Worm (Caenorhabditis elegans) whole organism, young adult: ENCODE results near the gene his-6.

Experiments used
- D2030.7 ChIP-seq: fragments of 200-800 bp; sonication (Bioruptor generic); IDR thresholded peaks from 2 replicates; pipeline ENCODE4 v1.3.6; 2022; ENCODE audit warnings: missing genetic modification reagents, missing genetic modification characterization, missing compliant biosample characterization
- F23B12.7 ChIP-seq: sonication (generic microtip); optimal IDR thresholded peaks from 2 replicates; lab custom pipeline; 2017; ENCODE audit warnings: missing genetic modification characterization, mild to moderate bottlenecking, missing compliant biosample characterization, antibody characterized with exemption, moderate library complexity; ENCODE audit not compliant: insufficient read depth
- F33H1.4 ChIP-seq: fragments of 200-800 bp; sonication (Bioruptor generic); IDR thresholded peaks from 2 replicates; pipeline ENCODE4 v1.3.6; 2022; ENCODE audit warnings: missing genetic modification reagents, missing genetic modification characterization, missing compliant biosample characterization
- F37B4.10 ChIP-seq: fragments of 200-800 bp; sonication (Bioruptor generic); IDR thresholded peaks from 2 replicates; pipeline ENCODE4 v1.3.6; 2022; ENCODE audit warnings: missing genetic modification characterization, missing compliant biosample characterization
- F49E8.2 ChIP-seq: sonication (generic microtip); optimal IDR thresholded peaks from 3 replicates; lab custom pipeline; 2017; ENCODE audit warnings: missing genetic modification characterization, mild to moderate bottlenecking, missing compliant biosample characterization, antibody characterized with exemption, moderate library complexity; ENCODE audit not compliant: insufficient read depth
- F52B5.7 ChIP-seq: sonication (generic microtip); optimal IDR thresholded peaks from 2 replicates; lab custom pipeline; 2016; ENCODE audit warnings: mild to moderate bottlenecking, missing genetic modification characterization, missing compliant biosample characterization
- F57C9.4 ChIP-seq: sonication (generic microtip); optimal IDR thresholded peaks from 2 replicates; lab custom pipeline; 2017; ENCODE audit warnings: mild to moderate bottlenecking, missing genetic modification characterization, missing compliant biosample characterization
- Y67H2A.10 ChIP-seq: fragments of 200-800 bp; sonication (Bioruptor generic); conservative IDR thresholded peaks from 2 replicates; pipeline ENCODE4 v1.3.6; 2022; ENCODE audit warnings: missing genetic modification reagents, missing genetic modification characterization, missing compliant biosample characterization
- Y95B8A.8 ChIP-seq: fragments of 200-800 bp; sonication (Bioruptor generic); IDR thresholded peaks from 2 replicates; pipeline ENCODE4 v1.3.6; 2022; ENCODE audit warnings: missing genetic modification reagents, missing genetic modification characterization, missing compliant biosample characterization
- ZK185.1 ChIP-seq: sonication (generic microtip); optimal IDR thresholded peaks from 2 replicates; lab custom pipeline; 2016; ENCODE audit warnings: mild to moderate bottlenecking, missing genetic modification characterization, missing compliant biosample characterization; ENCODE audit not compliant: poor library complexity, severe bottlenecking
- attf-6 ChIP-seq: fragments of 200-800 bp; sonication (Bioruptor generic); IDR thresholded peaks from 2 replicates; pipeline ENCODE4 v1.3.6; 2022; ENCODE audit warnings: missing genetic modification reagents, missing genetic modification characterization, missing compliant biosample characterization
- cebp-1 ChIP-seq, 2 experiments: fragments of 200-800 bp in 1 of 2; sonication (Bioruptor generic) in 1 of 2; sonication (generic microtip) in 1 of 2; IDR thresholded peaks in 1 of 2; optimal IDR thresholded peaks in 1 of 2; 2 replicates each; pipeline versions ENCODE4 v1.3.6 to Lab custom; 2017 to 2022; ENCODE audit warnings: missing compliant biosample characterization in 2 of 2, missing genetic modification characterization in 2 of 2, mild to moderate bottlenecking in 1 of 2, missing genetic modification reagents in 1 of 2, moderate library complexity in 1 of 2
- chd-7 ChIP-seq: sonication (generic microtip); optimal IDR thresholded peaks from 2 replicates; lab custom pipeline; 2016; ENCODE audit warnings: mild to moderate bottlenecking, missing genetic modification characterization, moderate library complexity, missing compliant biosample characterization
- dpff-1 ChIP-seq: sonication (generic microtip); optimal IDR thresholded peaks from 2 replicates; lab custom pipeline; 2017; ENCODE audit warnings: mild to moderate bottlenecking, missing genetic modification characterization, missing compliant biosample characterization
- egl-44 ChIP-seq: fragments of 200-800 bp; sonication (Bioruptor generic); IDR thresholded peaks from 2 replicates; pipeline ENCODE4 v1.3.6; 2022; ENCODE audit warnings: missing genetic modification reagents, missing genetic modification characterization, missing compliant biosample characterization
- ekl-4 ChIP-seq: fragments of 200-800 bp; sonication (Bioruptor generic); IDR thresholded peaks from 2 replicates; pipeline ENCODE4 v1.3.6; 2022; ENCODE audit warnings: missing genetic modification reagents, missing genetic modification characterization, missing compliant biosample characterization
- fkh-3 ChIP-seq: sonication (generic microtip); optimal IDR thresholded peaks from 2 replicates; lab custom pipeline; 2016; ENCODE audit warnings: mild to moderate bottlenecking, missing genetic modification characterization, missing compliant biosample characterization
- him-1 ChIP-seq: sonication (generic microtip); optimal IDR thresholded peaks from 2 replicates; lab custom pipeline; 2016; ENCODE audit warnings: missing genotype, missing genetic modification reagents, missing genetic modification characterization, missing compliant biosample characterization
- let-607 ChIP-seq, 2 experiments: fragments of 200-800 bp in 1 of 2; sonication (Bioruptor generic) in 1 of 2; sonication (generic microtip) in 1 of 2; optimal IDR thresholded peaks; 2 replicates each; lab custom pipeline; 2016 to 2018; ENCODE audit warnings: mild to moderate bottlenecking in 2 of 2, missing compliant biosample characterization in 2 of 2, missing genetic modification characterization in 2 of 2, moderate library complexity in 2 of 2, missing genotype in 1 of 2
- madf-6 ChIP-seq: fragments of 200-800 bp; sonication (Bioruptor generic); IDR thresholded peaks from 2 replicates; pipeline ENCODE4 v1.3.6; 2022; ENCODE audit warnings: missing genetic modification reagents, missing genetic modification characterization, missing compliant biosample characterization
- nfyb-1 ChIP-seq: fragments of 200-800 bp; sonication (Bioruptor generic); IDR thresholded peaks from 2 replicates; pipeline ENCODE4 v1.3.6; 2022; ENCODE audit warnings: missing genetic modification reagents, missing genetic modification characterization, missing compliant biosample characterization
- nhr-90 ChIP-seq: sonication (generic microtip); optimal IDR thresholded peaks from 2 replicates; lab custom pipeline; 2016; ENCODE audit warnings: missing genotype, mild to moderate bottlenecking, missing genetic modification characterization, missing compliant biosample characterization
- rec-8 ChIP-seq, 2 experiments: sonication (generic microtip); optimal IDR thresholded peaks; 2 replicates each; lab custom pipeline; 2016; ENCODE audit warnings: mild to moderate bottlenecking in 2 of 2, missing genetic modification characterization in 2 of 2, missing genetic modification reagents in 2 of 2, missing genotype in 2 of 2, missing biosample characterization in 1 of 2, missing compliant biosample characterization in 1 of 2, moderate library complexity in 1 of 2
- repo-1 ChIP-seq: sonication (generic microtip); optimal IDR thresholded peaks from 2 replicates; lab custom pipeline; 2017; ENCODE audit warnings: mild to moderate bottlenecking, missing genetic modification characterization, missing compliant biosample characterization
- snpc-3.4 ChIP-seq: sonication (generic microtip); optimal IDR thresholded peaks from 2 replicates; lab custom pipeline; 2017; ENCODE audit warnings: missing genetic modification characterization, mild to moderate bottlenecking, missing compliant biosample characterization, antibody characterized with exemption, moderate library complexity, missing genotype, missing genetic modification reagents
- sptf-2 ChIP-seq: fragments of 200-800 bp; sonication (Bioruptor generic); optimal IDR thresholded peaks from 2 replicates; lab custom pipeline; 2018; ENCODE audit warnings: mild to moderate bottlenecking, missing genetic modification characterization, missing compliant biosample characterization
- unc-130 ChIP-seq: sonication (generic microtip); optimal IDR thresholded peaks from 2 replicates; lab custom pipeline; 2016; ENCODE audit warnings: missing genetic modification reagents, missing genetic modification characterization, missing compliant biosample characterization
- unc-62 ChIP-seq: fragments of 150-350 bp; optimal IDR thresholded peaks from 2 replicates; lab custom pipeline; 2014; ENCODE audit warnings: missing biosample characterization, missing genetic modification reagents, missing genetic modification characterization
- xnd-1 ChIP-seq: sonication (generic microtip); optimal IDR thresholded peaks from 2 replicates; lab custom pipeline; 2016; ENCODE audit warnings: missing genotype, missing genetic modification reagents, missing genetic modification characterization, missing compliant biosample characterization
- ztf-18 ChIP-seq: sonication (generic microtip); optimal IDR thresholded peaks from 2 replicates; lab custom pipeline; 2016; ENCODE audit warnings: missing genotype, mild to moderate bottlenecking, missing genetic modification characterization, missing compliant biosample characterization
- ztf-22 ChIP-seq: fragments of 200-800 bp; sonication (Bioruptor generic); optimal IDR thresholded peaks from 2 replicates; lab custom pipeline; 2018; ENCODE audit warnings: mild to moderate bottlenecking, missing genetic modification characterization, moderate library complexity, missing compliant biosample characterization
- ztf-28 ChIP-seq: fragments of 200-800 bp; sonication (Bioruptor generic); IDR thresholded peaks from 2 replicates; pipeline ENCODE4 v1.3.6; 2022; ENCODE audit warnings: missing genetic modification reagents, missing genetic modification characterization, missing compliant biosample characterization

Gene his-6

DNA sequence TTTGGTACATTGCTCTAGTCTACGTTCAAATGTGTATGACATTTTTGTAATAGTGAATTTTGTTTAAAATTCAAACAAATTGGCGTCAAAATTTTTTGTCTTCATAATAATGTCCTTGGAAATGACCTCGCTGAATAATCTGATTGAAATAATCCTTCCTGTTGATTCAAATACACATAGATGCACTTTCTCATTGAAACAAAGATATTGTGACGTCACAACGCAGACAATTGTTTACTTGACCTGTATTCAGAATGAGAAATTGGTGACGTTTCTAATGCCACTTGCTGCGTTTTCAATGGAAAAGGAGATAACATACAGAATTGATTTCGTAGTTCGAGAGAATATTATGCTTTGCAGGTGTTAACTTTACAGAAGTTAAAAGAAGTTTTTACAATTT, 861 bp downstream of the his-6 start:
- TF ChIP-seq sptf-2 (GFP tag; lab: Kevin White, UChicago), result no peak
- TF ChIP-seq Y67H2A.10 (GFP tag; lab: Robert Waterston, UW), result no peak
- no peak for TF ChIP-seq dpff-1 (tag; lab: Kevin White, UChicago)
- no peak for TF ChIP-seq chd-7 (tag; lab: Kevin White, UChicago)
- TF ChIP-seq repo-1 (tag; lab: Kevin White, UChicago), result no peak
- no peak for TF ChIP-seq F52B5.7 (tag; lab: Kevin White, UChicago)
- no peak for TF ChIP-seq ZK185.1 (tag; lab: Kevin White, UChicago)
- TF ChIP-seq rec-8 (tag; optimal IDR thresholded peaks at IDR 0.05; lab: Kevin White, UChicago), result no peak
- TF ChIP-seq nhr-90 (tag; lab: Kevin White, UChicago), result no peak
- no peak for TF ChIP-seq unc-130 (GFP tag; lab: Kevin White, UChicago)
- no peak for TF ChIP-seq let-607 (tag; optimal IDR thresholded peaks at IDR 0.05; lab: Kevin White, UChicago)
- no peak for TF ChIP-seq Y95B8A.8
- no peak for TF ChIP-seq attf-6 (GFP tag; lab: Robert Waterston, UW)
- no peak for TF ChIP-seq fkh-3 (tag; lab: Kevin White, UChicago)
- no peak for TF ChIP-seq ztf-18 (tag; lab: Kevin White, UChicago)
- no peak for TF ChIP-seq cebp-1 (GFP tag; IDR thresholded peaks at IDR 0.05; lab: Robert Waterston, UW)
- no peak for TF ChIP-seq cebp-1 (tag; optimal IDR thresholded peaks at IDR 0.05; lab: Kevin White, UChicago)
- TF ChIP-seq nfyb-1 (GFP tag; lab: Robert Waterston, UW), result no peak

DNA sequence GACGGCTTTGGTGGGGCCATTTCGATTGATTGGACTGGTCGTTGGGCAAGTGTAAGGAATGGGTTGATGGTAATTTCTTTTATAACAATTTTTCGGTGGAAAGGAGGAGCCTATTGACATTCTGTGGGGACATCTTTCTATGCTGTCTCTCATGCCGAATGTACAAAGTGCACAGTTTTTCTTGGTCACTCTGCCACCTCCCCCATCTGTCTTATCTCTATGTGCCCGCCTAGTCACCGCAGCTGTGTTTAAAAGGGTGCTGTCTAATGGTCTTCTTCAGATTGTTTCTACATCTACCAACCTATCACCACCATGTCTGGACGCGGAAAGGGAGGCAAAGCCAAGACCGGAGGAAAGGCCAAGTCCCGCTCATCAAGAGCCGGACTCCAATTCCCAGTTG, 1.7 kb downstream of the his-6 start, which contains the start of the genes his-8 and his-7:
Gene his-8 (minus strand): TSS at position 20 of the 400 bp plus-strand sequence.
Gene his-7 (plus strand): TSS at position 313 of the 400 bp plus-strand sequence.
- peak; percentile 5; the same call in 1 of the 2 replicates for TF ChIP-seq madf-6 (GFP tag; lab: Robert Waterston, UW)

DNA sequence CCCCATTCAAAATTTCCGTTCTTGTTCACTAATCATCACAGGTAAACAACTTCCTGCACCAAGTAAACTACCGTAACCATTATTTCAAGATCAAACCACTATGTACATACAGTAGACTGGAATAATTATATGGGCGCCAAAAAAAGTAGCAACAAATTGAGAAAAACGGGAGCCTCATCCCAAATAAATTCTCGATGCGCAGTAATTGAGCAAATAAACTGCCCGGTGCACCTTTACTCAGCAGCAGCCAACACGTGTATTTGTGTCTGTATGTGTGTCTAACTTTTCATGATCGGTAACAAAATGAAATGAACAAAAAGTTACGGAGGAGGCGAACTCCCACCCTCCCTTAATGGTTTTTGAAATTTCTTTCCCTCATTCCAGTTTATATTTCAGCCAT, 5.6 kb downstream of the his-6 start, which contains the start of gene otpl-5:
Gene otpl-5 (plus strand): TSS at position 301 of the 400 bp plus-strand sequence.
- TF ChIP-seq unc-62 (GFP tag; lab: Kevin White, UChicago), result no peak
- TF ChIP-seq ekl-4 (GFP tag; lab: Robert Waterston, UW), result no peak
- no peak for TF ChIP-seq D2030.7
- no peak for TF ChIP-seq F49E8.2 (tag; lab: Kevin White, UChicago)
- TF ChIP-seq egl-44, result no peak
- TF ChIP-seq ztf-22 (GFP tag; lab: Kevin White, UChicago), result no peak
- no peak for TF ChIP-seq F33H1.4 (GFP tag; lab: Robert Waterston, UW)
- TF ChIP-seq F37B4.10 (GFP tag; lab: Robert Waterston, UW), result no peak
- TF ChIP-seq ztf-28 (GFP tag; lab: Robert Waterston, UW), result no peak
- TF ChIP-seq F57C9.4 (tag; lab: Kevin White, UChicago), result no peak
- TF ChIP-seq him-1 (tag; lab: Kevin White, UChicago), result no peak

DNA sequence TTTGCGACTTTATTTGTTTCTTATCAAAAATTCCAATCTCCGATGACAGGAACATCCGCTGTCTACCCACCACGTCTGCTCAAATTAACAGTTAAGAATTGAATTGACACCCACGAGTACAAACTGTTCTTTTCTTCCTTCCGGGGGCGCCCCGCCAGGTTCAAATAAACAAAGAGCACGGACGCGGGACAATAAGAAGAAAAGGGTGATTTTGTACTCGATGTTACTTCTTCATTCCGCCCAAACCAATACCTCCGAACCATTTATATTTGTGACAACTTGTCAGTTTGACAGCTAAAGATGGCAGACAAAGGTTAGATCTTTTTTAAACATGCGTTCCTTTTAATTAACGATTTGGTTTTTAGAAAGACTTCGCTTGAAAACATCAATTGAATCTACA, 9.0 kb downstream of the his-6 start, which contains the start of gene otpl-6:
Gene otpl-6 (plus strand): TSS at position 301 of the 400 bp plus-strand sequence.
- no peak for TF ChIP-seq F23B12.7 (tag; lab: Kevin White, UChicago)
- no peak for TF ChIP-seq snpc-3.4 (tag; lab: Kevin White, UChicago)
- no peak for TF ChIP-seq xnd-1 (tag; lab: Kevin White, UChicago)
